Fruit fly (Drosophila melanogaster) S2 (cell line): ENCODE measurements around the gene PDCD-5.

Experiments
- CG8478 ChIP-seq: fragments of >200 bp; optimal IDR thresholded peaks from 2 replicates; lab custom pipeline; 2018
- CTCF ChIP-seq, 2 experiments: fragments of >200 bp; optimal IDR thresholded peaks; 2 replicates each; lab custom pipeline; 2018

DNA sequence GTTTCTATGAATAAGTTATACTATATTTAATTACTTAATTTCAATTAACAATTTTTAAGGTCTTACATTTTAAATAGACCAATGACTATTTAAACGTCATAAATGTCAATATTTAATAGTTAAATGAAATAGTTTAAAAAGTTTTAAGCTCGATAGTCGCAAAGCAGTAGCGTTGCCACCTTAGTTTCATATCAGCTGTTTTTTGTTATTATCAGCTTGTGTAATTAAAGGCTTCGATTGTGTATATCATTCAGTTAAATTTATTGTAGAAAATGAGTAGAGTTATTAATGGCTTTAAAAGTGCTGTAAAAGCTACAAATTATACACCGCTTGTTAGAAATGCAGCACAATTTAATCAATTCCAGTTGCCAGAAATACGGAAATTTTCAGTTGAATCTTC, 1.1 kb upstream of the PDCD-5 start, which contains the start of gene Hsc20:
- no peak for TF ChIP-seq CG8478 (lab: Kevin White, UChicago)
- TF ChIP-seq CTCF (optimal IDR thresholded peaks at IDR 0.05; lab: Kevin White, UChicago): no peak
